Fruit fly (Drosophila melanogaster) whole organism, embryonic: ENCODE measurements around the gene CG18622.

Experiments
- ATbp ChIP-seq: fragments of 200-800 bp; sonication (Bioruptor generic); optimal IDR thresholded peaks from 2 replicates; lab custom pipeline; 2017; ENCODE audit warnings: missing biosample characterization, mild to moderate bottlenecking, missing genetic modification characterization, missing genetic modification reagents
- CG10147 ChIP-seq: fragments of 200-800 bp; sonication (Bioruptor generic); optimal IDR thresholded peaks from 2 replicates; lab custom pipeline; 2019; ENCODE audit warnings: missing biosample characterization, mild to moderate bottlenecking, missing genetic modification characterization, moderate library complexity
- CG1024 ChIP-seq: fragments of 200-800 bp; sonication (Bioruptor generic); IDR thresholded peaks from 2 replicates; pipeline ENCODE4 v1.3.6; 2022; ENCODE audit warnings: missing biosample characterization, missing genetic modification characterization
- CG10543 ChIP-seq: fragments of 200-800 bp; sonication (Bioruptor generic); optimal IDR thresholded peaks from 3 replicates; lab custom pipeline; 2017; ENCODE audit warnings: missing biosample characterization, mild to moderate bottlenecking, missing genetic modification characterization, moderate library complexity
- CG11456 ChIP-seq: fragments of 200-800 bp; sonication (Bioruptor generic); IDR thresholded peaks from 3 replicates; pipeline ENCODE4 v1.3.6; 2022; ENCODE audit warnings: missing biosample characterization, missing genetic modification characterization
- CG11504 ChIP-seq: fragments of 200-800 bp; sonication (Bioruptor generic); optimal IDR thresholded peaks from 3 replicates; lab custom pipeline; 2019; ENCODE audit warnings: missing biosample characterization, mild to moderate bottlenecking, missing genetic modification characterization, moderate library complexity
- CG12071 ChIP-seq: fragments of 200-800 bp; sonication (Bioruptor generic); optimal IDR thresholded peaks from 3 replicates; lab custom pipeline; 2018; ENCODE audit warnings: missing biosample characterization, mild to moderate bottlenecking, missing genetic modification characterization
- CG12659 ChIP-seq: fragments of 200-800 bp; sonication (Bioruptor generic); optimal IDR thresholded peaks from 3 replicates; lab custom pipeline; 2017; ENCODE audit warnings: mild to moderate bottlenecking, missing biosample characterization, missing genetic modification reagents, missing genetic modification characterization
- CG13123 ChIP-seq: fragments of 200-800 bp; sonication (Bioruptor generic); optimal IDR thresholded peaks from 2 replicates; lab custom pipeline; 2016; ENCODE audit warnings: missing biosample characterization, missing genetic modification characterization
- CG13424 ChIP-seq: fragments of 200-800 bp; sonication (Bioruptor generic); optimal IDR thresholded peaks from 2 replicates; lab custom pipeline; 2019; ENCODE audit warnings: missing biosample characterization, mild to moderate bottlenecking, missing genetic modification characterization, moderate library complexity
- CG13894 ChIP-seq: fragments of 200-800 bp; sonication (Bioruptor generic); optimal IDR thresholded peaks from 3 replicates; lab custom pipeline; 2018; ENCODE audit warnings: missing biosample characterization, mild to moderate bottlenecking, missing genetic modification characterization, moderate library complexity
- CG17328 ChIP-seq: fragments of 200-800 bp; sonication (Bioruptor generic); IDR thresholded peaks from 2 replicates; pipeline ENCODE4 v1.3.6; 2022; ENCODE audit warnings: missing biosample characterization, missing genetic modification characterization
- CG17359 ChIP-seq: fragments of 200-800 bp; sonication (Bioruptor generic); optimal IDR thresholded peaks from 3 replicates; lab custom pipeline; 2018; ENCODE audit warnings: missing biosample characterization, mild to moderate bottlenecking, missing genetic modification characterization, moderate library complexity
- CG17361 ChIP-seq: fragments of 200-800 bp; sonication (Bioruptor generic); IDR thresholded peaks from 3 replicates; pipeline ENCODE4 v1.3.6; 2022; ENCODE audit warnings: missing biosample characterization, missing genetic modification characterization
- CG17385 ChIP-seq: fragments of 200-800 bp; sonication (Bioruptor generic); optimal IDR thresholded peaks from 3 replicates; lab custom pipeline; 2018; ENCODE audit warnings: missing biosample characterization, mild to moderate bottlenecking, missing genetic modification characterization
- CG31388 ChIP-seq: fragments of 200-800 bp; sonication (Bioruptor generic); optimal IDR thresholded peaks from 2 replicates; lab custom pipeline; 2016; ENCODE audit warnings: missing biosample characterization, missing genetic modification characterization
- CG43689 ChIP-seq: fragments of 200-800 bp; sonication (Bioruptor generic); IDR thresholded peaks from 2 replicates; pipeline ENCODE4 v1.3.6; 2022; ENCODE audit warnings: missing biosample characterization, missing genetic modification characterization
- CG9609 ChIP-seq: fragments of 200-800 bp; sonication (Bioruptor generic); optimal IDR thresholded peaks from 3 replicates; lab custom pipeline; 2016; ENCODE audit warnings: missing biosample characterization, missing genetic modification characterization
- CG9797 ChIP-seq: fragments of 200-800 bp; sonication (Bioruptor generic); optimal IDR thresholded peaks from 3 replicates; lab custom pipeline; 2018; ENCODE audit warnings: missing biosample characterization, mild to moderate bottlenecking, missing genetic modification characterization
- D19B ChIP-seq: fragments of 200-800 bp; sonication (Bioruptor generic); optimal IDR thresholded peaks from 2 replicates; lab custom pipeline; 2017; ENCODE audit warnings: missing biosample characterization, mild to moderate bottlenecking, missing genetic modification characterization
- Dp ChIP-seq: fragments of 200-800 bp; sonication (Bioruptor generic); optimal IDR thresholded peaks from 2 replicates; lab custom pipeline; 2018; ENCODE audit warnings: missing biosample characterization, mild to moderate bottlenecking, missing genetic modification characterization, moderate library complexity
- HmgZ ChIP-seq: fragments of 200-800 bp; sonication (Bioruptor generic); optimal IDR thresholded peaks from 2 replicates; lab custom pipeline; 2018; ENCODE audit warnings: missing biosample characterization, mild to moderate bottlenecking, missing genetic modification characterization
- Lpt ChIP-seq: fragments of >200 bp; optimal IDR thresholded peaks from 2 replicates; lab custom pipeline; 2018; ENCODE audit warnings: missing biosample characterization, missing genetic modification characterization
- MBD-R2 ChIP-seq: fragments of 200-800 bp; sonication (Bioruptor generic); IDR thresholded peaks from 2 replicates; pipeline ENCODE4 v1.3.6; 2022; ENCODE audit warnings: missing biosample characterization, missing genetic modification characterization
- NC2α ChIP-seq: fragments of 200-800 bp; sonication (Bioruptor generic); optimal IDR thresholded peaks from 2 replicates; lab custom pipeline; 2016; ENCODE audit warnings: missing biosample characterization, missing genetic modification characterization
- Tbp ChIP-seq: fragments of >200 bp; optimal IDR thresholded peaks from 2 replicates; lab custom pipeline; 2018; ENCODE audit warnings: missing biosample characterization, missing genetic modification characterization
- ara ChIP-seq: fragments of 200-800 bp; sonication (Bioruptor generic); IDR thresholded peaks from 2 replicates; pipeline ENCODE4 v1.3.6; 2022; ENCODE audit warnings: missing biosample characterization, missing genetic modification characterization
- ato ChIP-seq: fragments of 200-800 bp; sonication (Bioruptor generic); IDR thresholded peaks from 2 replicates; pipeline ENCODE4 v1.3.6; 2022; ENCODE audit warnings: missing biosample characterization, missing genetic modification characterization; ENCODE audit not compliant: partially characterized antibody
- bab2 ChIP-seq: fragments of 200-800 bp; sonication (Bioruptor generic); optimal IDR thresholded peaks from 2 replicates; lab custom pipeline; 2016; ENCODE audit warnings: missing biosample characterization, missing genetic modification characterization
- bigmax ChIP-seq: fragments of 200-800 bp; sonication (Bioruptor generic); optimal IDR thresholded peaks from 2 replicates; lab custom pipeline; 2018; ENCODE audit warnings: missing biosample characterization, mild to moderate bottlenecking, missing genetic modification characterization
- cas ChIP-seq: fragments of 200-800 bp; sonication (Bioruptor generic); IDR thresholded peaks from 2 replicates; pipeline ENCODE4 v1.3.6; 2022; ENCODE audit warnings: missing biosample characterization, missing genetic modification characterization
- chn ChIP-seq: fragments of 200-800 bp; sonication (Bioruptor generic); optimal IDR thresholded peaks from 2 replicates; lab custom pipeline; 2016; ENCODE audit warnings: missing biosample characterization, missing genetic modification characterization
- crp ChIP-seq, 2 experiments: fragments of 200-800 bp; sonication (Bioruptor generic); optimal IDR thresholded peaks; 2 replicates in 1 of 2; 3 replicates in 1 of 2; lab custom pipeline; 2017; ENCODE audit warnings: missing biosample characterization in 2 of 2, missing genetic modification characterization in 2 of 2, mild to moderate bottlenecking in 1 of 2, moderate library complexity in 1 of 2
- dimm ChIP-seq: fragments of 200-800 bp; sonication (Bioruptor generic); IDR thresholded peaks from 2 replicates; pipeline ENCODE4 v1.3.6; 2022; ENCODE audit warnings: missing biosample characterization, missing genetic modification characterization
- esg ChIP-seq: fragments of 200-800 bp; sonication (Bioruptor generic); conservative IDR thresholded peaks from 2 replicates; pipeline ENCODE4 v1.3.6; 2022; ENCODE audit warnings: missing biosample characterization, missing genetic modification characterization
- fd64A ChIP-seq: fragments of 200-800 bp; sonication (Bioruptor generic); optimal IDR thresholded peaks from 3 replicates; lab custom pipeline; 2018; ENCODE audit warnings: missing biosample characterization, mild to moderate bottlenecking, missing genetic modification characterization
- ftz-f1 ChIP-seq: fragments of 200-800 bp; sonication (Bioruptor generic); optimal IDR thresholded peaks from 2 replicates; lab custom pipeline; 2016; ENCODE audit warnings: missing biosample characterization, missing genetic modification characterization
- gce ChIP-seq: fragments of 200-800 bp; sonication (Bioruptor generic); IDR thresholded peaks from 3 replicates; pipeline ENCODE4 v1.3.6; 2022; ENCODE audit warnings: missing biosample characterization, missing genetic modification characterization
- h ChIP-seq: fragments of >200 bp; optimal IDR thresholded peaks from 2 replicates; lab custom pipeline; 2017
- insv ChIP-seq, 2 experiments: fragments of 200-800 bp; sonication (Bioruptor generic); optimal IDR thresholded peaks; 3 replicates each; lab custom pipeline; 2016 to 2018; ENCODE audit warnings: missing biosample characterization in 2 of 2, missing genetic modification characterization in 2 of 2
- inv ChIP-seq: fragments of 200-800 bp; sonication (Bioruptor generic); IDR thresholded peaks from 2 replicates; pipeline ENCODE4 v1.3.6; 2022; ENCODE audit warnings: missing biosample characterization, missing genetic modification characterization; ENCODE audit not compliant: partially characterized antibody
- jing ChIP-seq: fragments of 200-800 bp; sonication (Bioruptor generic); optimal IDR thresholded peaks from 2 replicates; lab custom pipeline; 2018; ENCODE audit warnings: missing biosample characterization, mild to moderate bottlenecking, missing genetic modification characterization
- jumu ChIP-seq: fragments of 200-800 bp; sonication (Bioruptor generic); optimal IDR thresholded peaks from 3 replicates; lab custom pipeline; 2016; ENCODE audit warnings: missing biosample characterization, missing genetic modification characterization
- ken ChIP-seq: fragments of 200-800 bp; sonication (Bioruptor generic); IDR thresholded peaks from 3 replicates; pipeline ENCODE4 v1.3.6; 2022; ENCODE audit warnings: missing biosample characterization, missing genetic modification characterization
- maf-S ChIP-seq: fragments of 200-800 bp; sonication (Bioruptor generic); optimal IDR thresholded peaks from 2 replicates; lab custom pipeline; 2016; ENCODE audit warnings: missing biosample characterization, missing genetic modification characterization
- pfk ChIP-seq: fragments of 200-800 bp; sonication (Bioruptor generic); optimal IDR thresholded peaks from 2 replicates; lab custom pipeline; 2018; ENCODE audit warnings: missing biosample characterization, mild to moderate bottlenecking, missing genetic modification characterization, moderate library complexity
- scrt ChIP-seq: fragments of 200-800 bp; sonication (Bioruptor generic); optimal IDR thresholded peaks from 2 replicates; lab custom pipeline; 2018; ENCODE audit warnings: missing biosample characterization, mild to moderate bottlenecking, missing genetic modification characterization, moderate library complexity
- slou ChIP-seq: fragments of 200-800 bp; sonication (Bioruptor generic); optimal IDR thresholded peaks from 3 replicates; lab custom pipeline; 2016; ENCODE audit warnings: missing biosample characterization, missing genetic modification characterization
- tna ChIP-seq: fragments of 200-800 bp; sonication (Bioruptor generic); IDR thresholded peaks from 2 replicates; pipeline ENCODE4 v1.3.6; 2022; ENCODE audit warnings: missing biosample characterization, missing genetic modification characterization; ENCODE audit not compliant: partially characterized antibody
- ttk ChIP-seq: fragments of 200-800 bp; sonication (Bioruptor generic); IDR thresholded peaks from 2 replicates; pipeline ENCODE4 v2.1.2; 2022; ENCODE audit warnings: missing biosample characterization, missing genetic modification characterization

CG18622 gene

dm6 chr3R:17002218-17003110, 14.9 kb upstream of the CG18622 start, which contains the start of the genes Sf3a1 and Irc (continued):
- TF ChIP-seq CG13894: peak; percentile 42
- TF ChIP-seq CG11456 (GFP tag; lab: Robert Waterston, UW): 0 out of 3 replicates have a peak, but pooled peaks have one; percentile 17
- no peak for TF ChIP-seq CG43689 (GFP tag; lab: Robert Waterston, UW)
- TF ChIP-seq CG13424 (tag; lab: Kevin White, UChicago): peak; percentile 6
- TF ChIP-seq fd64A: no peak
- TF ChIP-seq crp (GFP tag; optimal IDR thresholded peaks at IDR 0.05; lab: Kevin White, UChicago): no peak
- peak; percentile 2 for TF ChIP-seq CG9609 (GFP tag; lab: Kevin White, UChicago)
- peak; percentile 29 for TF ChIP-seq CG9797
- no peak for TF ChIP-seq ken
- TF ChIP-seq dimm (GFP tag; lab: Robert Waterston, UW): no peak
- TF ChIP-seq CG10543 (GFP tag; lab: Kevin White, UChicago): peak; percentile 78
- no peak for TF ChIP-seq D19B (GFP tag; lab: Kevin White, UChicago)
- TF ChIP-seq scrt (GFP tag; lab: Kevin White, UChicago): no peak
- no peak for TF ChIP-seq CG17385 (GFP tag; lab: Kevin White, UChicago)
- no peak for TF ChIP-seq CG10147 (GFP tag; lab: Kevin White, UChicago)
- no peak for TF ChIP-seq cas (GFP tag; lab: Robert Waterston, UW)
- 0 out of 2 replicates have a peak, but pooled peaks have one; percentile 19 for TF ChIP-seq CG17328
- TF ChIP-seq inv (GFP tag; lab: Robert Waterston, UW): peak; percentile 94
- peak; percentile 93 for TF ChIP-seq MBD-R2
- TF ChIP-seq jumu (GFP tag; lab: Kevin White, UChicago): peak; percentile 46
- TF ChIP-seq insv (GFP tag; optimal IDR thresholded peaks at IDR 0.05; lab: Kevin White, UChicago): no peak
- TF ChIP-seq jing: no peak
- no peak for TF ChIP-seq esg (GFP tag; lab: Robert Waterston, UW)
- TF ChIP-seq CG31388 (GFP tag; lab: Kevin White, UChicago): no peak
- TF ChIP-seq CG17361 (GFP tag; lab: Robert Waterston, UW): no peak
- no peak for TF ChIP-seq CG17359
- TF ChIP-seq slou (GFP tag; lab: Kevin White, UChicago): no peak
- no peak for TF ChIP-seq CG1024
- no peak for TF ChIP-seq Tbp (GFP tag; lab: Kevin White, UChicago)
- no peak for TF ChIP-seq bigmax (GFP tag; lab: Kevin White, UChicago)
- TF ChIP-seq maf-S: peak; percentile 1
- peak; percentile 13 for TF ChIP-seq bab2 (GFP tag; lab: Kevin White, UChicago)
- TF ChIP-seq ttk: no peak
- TF ChIP-seq CG13123: no peak
- no peak for TF ChIP-seq NC2α (GFP tag; lab: Kevin White, UChicago)
- no peak for TF ChIP-seq CG11504 (tag; lab: Kevin White, UChicago)
- TF ChIP-seq ATbp (GFP tag; lab: Kevin White, UChicago): no peak
- no peak for TF ChIP-seq Lpt (GFP tag; lab: Kevin White, UChicago)
- TF ChIP-seq tna (GFP tag; lab: Robert Waterston, UW): peak; percentile 94
- TF ChIP-seq CG12659 (GFP tag; lab: Kevin White, UChicago): peak; percentile 59
- TF ChIP-seq Dp (GFP tag; lab: Kevin White, UChicago): peak; percentile 96
- TF ChIP-seq pfk (GFP tag; lab: Kevin White, UChicago): no peak
- peak; percentile 2 for TF ChIP-seq ftz-f1 (GFP tag; lab: Kevin White, UChicago)
- peak; percentile 94 for TF ChIP-seq ato (GFP tag; lab: Robert Waterston, UW)
- TF ChIP-seq gce (GFP tag; lab: Robert Waterston, UW): no peak
- TF ChIP-seq chn: no peak
- TF ChIP-seq h (lab: Kevin White, UChicago): no peak
- TF ChIP-seq HmgZ (tag; lab: Kevin White, UChicago): peak; percentile 75
- TF ChIP-seq ara (GFP tag; lab: Robert Waterston, UW): no peak
- no peak for TF ChIP-seq CG12071 (GFP tag; lab: Kevin White, UChicago)
